Fruit fly (Drosophila melanogaster): ENCODE results near the gene CG10098.

DNA sequence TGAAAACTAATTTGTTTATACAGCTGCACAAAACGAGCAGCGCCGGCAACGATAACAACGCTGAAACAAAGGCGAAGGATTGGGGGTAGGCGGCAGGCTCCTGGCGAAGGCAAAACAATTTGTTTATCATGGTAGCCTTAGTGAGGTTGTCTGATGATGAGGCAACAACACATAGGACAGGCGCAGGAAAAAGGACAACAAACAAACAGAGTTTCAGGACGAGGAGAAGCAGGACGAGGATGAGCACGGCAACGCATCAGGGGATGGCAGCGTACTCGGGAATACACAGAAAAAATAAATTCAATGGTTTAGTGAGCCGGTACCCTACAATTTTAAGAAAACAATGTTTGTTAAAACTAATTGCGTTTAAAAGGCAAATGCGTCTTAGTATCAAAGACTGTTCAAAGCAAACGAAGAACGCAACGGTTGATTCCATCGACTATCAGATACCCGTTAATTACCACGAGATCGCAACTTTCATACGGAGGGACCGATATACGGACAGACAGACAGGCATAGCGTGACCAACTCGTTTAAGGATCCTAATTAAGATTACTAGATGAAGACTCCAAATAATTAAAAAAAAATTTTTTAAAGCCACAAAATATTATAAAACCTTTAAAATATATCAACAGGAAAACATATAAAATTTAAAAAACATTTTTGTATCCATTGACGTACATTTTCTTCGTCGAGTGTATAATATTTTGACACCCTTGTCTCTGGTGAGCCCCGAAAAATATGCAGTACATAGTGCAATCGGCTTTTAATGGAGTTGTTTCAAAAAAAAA is 10.6 kb downstream of the CG10098 start:
- TF ChIP-seq CTCF (optimal IDR thresholded peaks at IDR 0.05): no peak
- TF ChIP-seq CG8478 (optimal IDR thresholded peaks at IDR 0.05): no peak
